Fruit fly (Drosophila melanogaster) whole organism, embryonic: ENCODE results near the gene CG14569.

Experiments used
- B-H2 ChIP-seq: fragments of 200-800 bp; sonication (Bioruptor generic); optimal IDR thresholded peaks from 2 replicates; lab custom pipeline; 2018; ENCODE audit warnings: missing biosample characterization, mild to moderate bottlenecking, missing genetic modification characterization
- BtbVII ChIP-seq: fragments of 200-800 bp; sonication (Bioruptor generic); optimal IDR thresholded peaks from 3 replicates; lab custom pipeline; 2017; ENCODE audit warnings: missing biosample characterization, mild to moderate bottlenecking, missing genetic modification characterization
- Bteb2 ChIP-seq: fragments of 200-800 bp; sonication (Bioruptor generic); optimal IDR thresholded peaks from 2 replicates; lab custom pipeline; 2016; ENCODE audit warnings: missing biosample characterization, missing genetic modification characterization
- CG10209 ChIP-seq: fragments of 200-800 bp; sonication (Bioruptor generic); optimal IDR thresholded peaks from 3 replicates; lab custom pipeline; 2017; ENCODE audit warnings: missing biosample characterization, mild to moderate bottlenecking, missing genetic modification characterization, missing genetic modification reagents
- CG10431 ChIP-seq: fragments of 200-800 bp; sonication (Bioruptor generic); optimal IDR thresholded peaks from 3 replicates; lab custom pipeline; 2018; ENCODE audit warnings: missing biosample characterization, mild to moderate bottlenecking, missing genetic modification characterization
- CG10543 ChIP-seq: fragments of 200-800 bp; sonication (Bioruptor generic); optimal IDR thresholded peaks from 3 replicates; lab custom pipeline; 2017; ENCODE audit warnings: missing biosample characterization, mild to moderate bottlenecking, missing genetic modification characterization, moderate library complexity
- CG10959 ChIP-seq: fragments of 200-800 bp; sonication (Bioruptor generic); IDR thresholded peaks from 2 replicates; pipeline ENCODE4 v1.3.6; 2022; ENCODE audit warnings: missing biosample characterization, missing genetic modification characterization
- CG11504 ChIP-seq: fragments of 200-800 bp; sonication (Bioruptor generic); optimal IDR thresholded peaks from 3 replicates; lab custom pipeline; 2019; ENCODE audit warnings: missing biosample characterization, mild to moderate bottlenecking, missing genetic modification characterization, moderate library complexity
- CG15269 ChIP-seq: fragments of 200-800 bp; sonication (Bioruptor generic); optimal IDR thresholded peaks from 2 replicates; lab custom pipeline; 2018; ENCODE audit warnings: missing biosample characterization, mild to moderate bottlenecking, missing genetic modification characterization, moderate library complexity
- CG15514 ChIP-seq: fragments of 200-800 bp; sonication (Bioruptor generic); optimal IDR thresholded peaks from 3 replicates; lab custom pipeline; 2017; ENCODE audit warnings: missing biosample characterization, missing genetic modification characterization, mild to moderate bottlenecking, moderate library complexity, missing genetic modification reagents
- CG31441 ChIP-seq: fragments of 200-800 bp; sonication (Bioruptor generic); IDR thresholded peaks from 2 replicates; pipeline ENCODE4 v1.3.6; 2022; ENCODE audit warnings: missing biosample characterization, missing genetic modification characterization
- CG32767 ChIP-seq: fragments of 200-800 bp; sonication (Bioruptor generic); IDR thresholded peaks from 2 replicates; pipeline ENCODE4 v1.3.6; 2022; ENCODE audit warnings: missing biosample characterization, missing genetic modification characterization
- CG3847 ChIP-seq: fragments of 200-800 bp; sonication (Bioruptor generic); IDR thresholded peaks from 2 replicates; pipeline ENCODE4 v1.3.6; 2022; ENCODE audit warnings: missing biosample characterization, missing genetic modification characterization
- CG7357 ChIP-seq: fragments of 200-800 bp; sonication (Bioruptor generic); IDR thresholded peaks from 3 replicates; pipeline ENCODE4 v1.3.6; 2022; ENCODE audit warnings: missing biosample characterization, missing genetic modification characterization
- CG8478 ChIP-seq: fragments of >200 bp; optimal IDR thresholded peaks from 2 replicates; lab custom pipeline; 2018
- CG8944 ChIP-seq: fragments of 200-800 bp; sonication (Bioruptor generic); optimal IDR thresholded peaks from 3 replicates; lab custom pipeline; 2016; ENCODE audit warnings: missing biosample characterization, missing genetic modification characterization
- Dip3 ChIP-seq: fragments of 200-800 bp; sonication (Bioruptor generic); optimal IDR thresholded peaks from 3 replicates; lab custom pipeline; 2016; ENCODE audit warnings: missing biosample characterization, missing genetic modification characterization
- Ets65A ChIP-seq: fragments of 200-800 bp; sonication (Bioruptor generic); peaks from one replicate; lab custom pipeline; 2016; ENCODE audit warnings: missing biosample characterization, missing genetic modification characterization
- Fer3 ChIP-seq: fragments of 200-800 bp; sonication (Bioruptor generic); optimal IDR thresholded peaks from 2 replicates; lab custom pipeline; 2018; ENCODE audit warnings: missing biosample characterization, mild to moderate bottlenecking, missing genetic modification characterization, moderate library complexity
- H15 ChIP-seq: fragments of 200-800 bp; sonication (Bioruptor generic); IDR thresholded peaks from 3 replicates; pipeline ENCODE4 v1.3.6; 2022; ENCODE audit warnings: missing biosample characterization, missing genetic modification characterization
- HHEX ChIP-seq: fragments of 200-800 bp; sonication (Bioruptor generic); optimal IDR thresholded peaks from 3 replicates; lab custom pipeline; 2017; ENCODE audit warnings: missing biosample characterization, mild to moderate bottlenecking, missing genetic modification characterization, missing genetic modification reagents
- HLHmδ ChIP-seq: fragments of 200-800 bp; sonication (Bioruptor generic); optimal IDR thresholded peaks from 2 replicates; lab custom pipeline; 2018; ENCODE audit warnings: missing biosample characterization, mild to moderate bottlenecking, missing genetic modification characterization, moderate library complexity
- Hand ChIP-seq: fragments of 200-800 bp; sonication (Bioruptor generic); optimal IDR thresholded peaks from 2 replicates; lab custom pipeline; 2017; ENCODE audit warnings: mild to moderate bottlenecking, missing biosample characterization, missing genetic modification reagents, missing genetic modification characterization
- MESR4 ChIP-seq: fragments of 200-800 bp; sonication (Bioruptor generic); optimal IDR thresholded peaks from 2 replicates; lab custom pipeline; 2018; ENCODE audit warnings: missing biosample characterization, mild to moderate bottlenecking, missing genetic modification characterization, moderate library complexity
- Mrtf ChIP-seq: fragments of 200-800 bp; sonication (Bioruptor generic); IDR thresholded peaks from 3 replicates; pipeline ENCODE4 v1.3.6; 2022; ENCODE audit warnings: missing biosample characterization, missing genetic modification characterization
- Nf-YC ChIP-seq: fragments of 200-800 bp; optimal IDR thresholded peaks from 3 replicates; lab custom pipeline; 2019; ENCODE audit warnings: missing biosample characterization, mild to moderate bottlenecking, missing genetic modification characterization, moderate library complexity
- Scr ChIP-seq: fragments of 200-800 bp; sonication (Bioruptor generic); IDR thresholded peaks from 2 replicates; pipeline ENCODE4 v1.3.6; 2022; ENCODE audit warnings: missing biosample characterization, missing genetic modification characterization; ENCODE audit not compliant: partially characterized antibody
- Sox102F ChIP-seq: fragments of 200-800 bp; sonication (Bioruptor generic); optimal IDR thresholded peaks from 2 replicates; lab custom pipeline; 2018; ENCODE audit warnings: missing biosample characterization, mild to moderate bottlenecking, missing genetic modification characterization, moderate library complexity
- al ChIP-seq: fragments of 200-800 bp; sonication (Bioruptor generic); IDR thresholded peaks from 2 replicates; pipeline ENCODE4 v1.3.6; 2022; ENCODE audit warnings: missing biosample characterization, missing genetic modification characterization
- cato ChIP-seq: fragments of 200-800 bp; sonication (Bioruptor generic); optimal IDR thresholded peaks from 2 replicates; lab custom pipeline; 2016; ENCODE audit warnings: missing biosample characterization, missing genetic modification characterization, borderline replicate concordance
- chif ChIP-seq, 2 experiments: fragments of 200-800 bp; sonication (Bioruptor generic); optimal IDR thresholded peaks; 3 replicates each; lab custom pipeline; 2016; ENCODE audit warnings: missing biosample characterization in 2 of 2, missing genetic modification characterization in 2 of 2
- ftz-f1 ChIP-seq: fragments of 200-800 bp; sonication (Bioruptor generic); optimal IDR thresholded peaks from 2 replicates; lab custom pipeline; 2016; ENCODE audit warnings: missing biosample characterization, missing genetic modification characterization
- gem ChIP-seq: fragments of 200-800 bp; sonication (Bioruptor generic); optimal IDR thresholded peaks from 2 replicates; lab custom pipeline; 2019; ENCODE audit warnings: missing biosample characterization, mild to moderate bottlenecking, missing genetic modification characterization, moderate library complexity
- gt ChIP-seq: fragments of 200-800 bp; sonication (Bioruptor generic); IDR thresholded peaks from 2 replicates; pipeline ENCODE4 v1.3.6; 2022; ENCODE audit warnings: missing biosample characterization, missing genetic modification characterization
- ind ChIP-seq: fragments of 200-800 bp; sonication (Bioruptor generic); optimal IDR thresholded peaks from 3 replicates; lab custom pipeline; 2016; ENCODE audit warnings: missing biosample characterization, missing genetic modification characterization
- nmo ChIP-seq: fragments of 200-800 bp; sonication (Bioruptor generic); optimal IDR thresholded peaks from 2 replicates; lab custom pipeline; 2018; ENCODE audit warnings: missing biosample characterization, mild to moderate bottlenecking, missing genetic modification characterization, moderate library complexity
- org-1 ChIP-seq: fragments of 200-800 bp; sonication (Bioruptor generic); optimal IDR thresholded peaks from 2 replicates; lab custom pipeline; 2017; ENCODE audit warnings: missing biosample characterization, missing genetic modification characterization
- otp ChIP-seq: fragments of 200-800 bp; sonication (Bioruptor generic); IDR thresholded peaks from 3 replicates; pipeline ENCODE4, ENCODE4 v1.3.6; 2022; ENCODE audit warnings: missing biosample characterization, missing genetic modification characterization
- psq ChIP-seq: fragments of 200-800 bp; sonication (Bioruptor generic); optimal IDR thresholded peaks from 2 replicates; lab custom pipeline; 2017; ENCODE audit warnings: missing biosample characterization, missing genetic modification characterization
- ranshi ChIP-seq: fragments of 200-800 bp; sonication (Bioruptor generic); IDR thresholded peaks from 2 replicates; pipeline ENCODE4 v1.3.6; 2022; ENCODE audit warnings: missing biosample characterization, missing genetic modification characterization
- sima ChIP-seq: fragments of 200-800 bp; sonication (Bioruptor generic); optimal IDR thresholded peaks from 2 replicates; lab custom pipeline; 2016; ENCODE audit warnings: missing biosample characterization, missing genetic modification characterization
- stc ChIP-seq: fragments of 200-800 bp; sonication (Bioruptor generic); IDR thresholded peaks from 2 replicates; pipeline ENCODE4 v1.3.6; 2022; ENCODE audit warnings: missing biosample characterization, missing genetic modification characterization
- tgo ChIP-seq: fragments of 200-800 bp; sonication (Bioruptor generic); IDR thresholded peaks from 3 replicates; pipeline ENCODE4 v1.3.6; 2022; ENCODE audit warnings: missing biosample characterization, missing genetic modification characterization
- tin ChIP-seq: fragments of 200-800 bp; sonication (Bioruptor generic); optimal IDR thresholded peaks from 3 replicates; lab custom pipeline; 2016; ENCODE audit warnings: missing biosample characterization, missing genetic modification characterization
- tio ChIP-seq: fragments of 200-800 bp; sonication (Bioruptor generic); optimal IDR thresholded peaks from 2 replicates; lab custom pipeline; 2017; ENCODE audit warnings: missing biosample characterization, missing genetic modification characterization, inconsistent platforms
- ttk ChIP-seq: fragments of 200-800 bp; sonication (Bioruptor generic); IDR thresholded peaks from 2 replicates; pipeline ENCODE4 v2.1.2; 2022; ENCODE audit warnings: missing biosample characterization, missing genetic modification characterization
- unpg ChIP-seq: fragments of 200-800 bp; sonication (Bioruptor generic); optimal IDR thresholded peaks from 3 replicates; lab custom pipeline; 2018; ENCODE audit warnings: missing biosample characterization, mild to moderate bottlenecking, missing genetic modification characterization, moderate library complexity
- wor ChIP-seq: fragments of 200-800 bp; sonication (Bioruptor generic); IDR thresholded peaks from 2 replicates; pipeline ENCODE4 v1.3.6; 2022; ENCODE audit warnings: missing biosample characterization, missing genetic modification characterization
- zen2 ChIP-seq: fragments of 200-800 bp; sonication (Bioruptor generic); IDR thresholded peaks from 3 replicates; pipeline ENCODE4 v1.3.6; 2022; ENCODE audit warnings: missing biosample characterization, missing genetic modification characterization; ENCODE audit not compliant: partially characterized antibody

Gene CG14569

DNA sequence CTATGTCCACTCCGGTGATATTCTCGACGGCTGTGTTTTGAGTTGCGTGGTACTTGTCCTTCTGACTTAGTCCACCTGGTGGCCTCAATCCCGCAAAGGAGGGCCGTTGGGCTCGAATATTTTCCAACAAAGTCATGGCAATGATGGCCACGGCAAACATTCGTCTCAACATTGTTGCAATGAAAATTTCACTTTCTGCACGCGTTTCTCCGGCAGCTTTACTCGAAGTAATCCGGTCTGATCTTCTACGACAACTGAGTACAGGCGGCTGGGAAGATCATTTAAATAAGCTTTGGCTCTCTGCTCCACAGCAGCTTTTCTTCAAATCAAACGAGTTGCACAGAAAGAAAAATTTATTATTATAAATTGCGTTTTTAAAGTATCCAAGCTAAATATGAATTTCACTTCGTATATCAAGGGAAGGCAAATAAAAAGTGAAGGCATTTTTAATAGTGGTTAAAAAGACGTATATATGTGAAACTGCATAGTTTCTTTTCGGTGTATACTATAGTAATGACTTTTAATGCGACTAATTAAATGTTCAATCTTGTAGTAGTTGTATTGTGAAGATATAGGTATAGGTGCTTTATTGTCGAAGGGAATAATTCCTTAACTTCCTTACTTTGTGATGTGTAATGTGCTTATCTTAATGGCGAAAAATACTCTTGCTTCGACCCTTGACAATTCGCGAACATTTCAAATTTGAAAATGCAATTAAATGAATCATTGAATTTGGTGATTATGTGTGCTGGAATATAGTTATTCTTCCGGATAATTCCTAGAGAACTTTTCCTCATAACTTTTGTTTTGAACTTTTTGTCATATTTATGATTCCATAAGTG, 7.0 kb upstream of the CG14569 start, which contains the start of gene CG14567 (continued):
- peak; percentile 38; the same call in 1 of the 2 replicates for TF ChIP-seq stc (GFP tag; lab: Robert Waterston, UW)
- peak; percentile 13 for TF ChIP-seq CG15269
- TF ChIP-seq wor (GFP tag; lab: Robert Waterston, UW): no peak
- no peak for TF ChIP-seq gt
- no peak for TF ChIP-seq zen2
- peak; percentile 11 for TF ChIP-seq ind (GFP tag; lab: Kevin White, UChicago)
- TF ChIP-seq nmo (GFP tag; lab: Kevin White, UChicago): peak; percentile 35
- no peak for TF ChIP-seq Nf-YC
- no peak for TF ChIP-seq CG8944 (GFP tag; lab: Kevin White, UChicago)
- TF ChIP-seq CG32767: peak; percentile 34; the same call in 1 of the 2 replicates
- 0 out of 2 replicates have a peak, but pooled peaks have one; percentile 13 for TF ChIP-seq al (GFP tag; lab: Robert Waterston, UW)
- TF ChIP-seq ttk (GFP tag; lab: Robert Waterston, UW): 0 out of 2 replicates have a peak, but pooled peaks have one; percentile 27
- TF ChIP-seq CG7357 (GFP tag; lab: Robert Waterston, UW): no peak
- TF ChIP-seq Mrtf (GFP tag; lab: Robert Waterston, UW): no peak
- TF ChIP-seq B-H2 (GFP tag; lab: Kevin White, UChicago): no peak
- no peak for TF ChIP-seq MESR4 (GFP tag; lab: Kevin White, UChicago)
- no peak for TF ChIP-seq H15
- no peak for TF ChIP-seq Hand (GFP tag; lab: Kevin White, UChicago)
- TF ChIP-seq CG10209 (GFP tag; lab: Kevin White, UChicago): no peak
- TF ChIP-seq unpg (GFP tag; lab: Kevin White, UChicago): peak; percentile 48
- no peak for TF ChIP-seq Scr (GFP tag; lab: Robert Waterston, UW)
- peak; percentile 13 for TF ChIP-seq tin (GFP tag; lab: Kevin White, UChicago)
- TF ChIP-seq CG10543 (GFP tag; lab: Kevin White, UChicago): no peak
- no peak for TF ChIP-seq otp
- peak; percentile 34 for TF ChIP-seq tio
- peak; percentile 74 for TF ChIP-seq Sox102F (GFP tag; lab: Kevin White, UChicago)
- TF ChIP-seq Dip3 (GFP tag; lab: Kevin White, UChicago): no peak
- TF ChIP-seq ranshi (GFP tag; lab: Robert Waterston, UW): peak; percentile 52; the same call in 1 of the 2 replicates
- no peak for TF ChIP-seq CG8478 (lab: Kevin White, UChicago)
- TF ChIP-seq sima (GFP tag; lab: Kevin White, UChicago): no peak
- TF ChIP-seq org-1 (GFP tag; lab: Kevin White, UChicago): no peak
- TF ChIP-seq CG10959 (GFP tag; lab: Robert Waterston, UW): no peak
- TF ChIP-seq HLHmδ (GFP tag; lab: Kevin White, UChicago): no peak
- peak; percentile 45; the same call in 2 of the 3 replicates for TF ChIP-seq tgo (GFP tag; lab: Robert Waterston, UW)
- peak; percentile 71 for TF ChIP-seq CG11504 (tag; lab: Kevin White, UChicago)
- TF ChIP-seq Bteb2 (GFP tag; lab: Kevin White, UChicago): no peak
- TF ChIP-seq CG10431 (GFP tag; lab: Kevin White, UChicago): no peak
- no peak for TF ChIP-seq cato
- TF ChIP-seq CG31441 (GFP tag; lab: Robert Waterston, UW): peak; percentile 37; the same call in 1 of the 2 replicates
- TF ChIP-seq CG15514: no peak
- no peak for TF ChIP-seq CG3847 (GFP tag; lab: Robert Waterston, UW)
- TF ChIP-seq chif (GFP tag; optimal IDR thresholded peaks at IDR 0.05; lab: Kevin White, UChicago): no peak
- TF ChIP-seq HHEX (GFP tag; lab: Kevin White, UChicago): no peak
- no peak for TF ChIP-seq BtbVII (GFP tag; lab: Kevin White, UChicago)
- TF ChIP-seq Ets65A (GFP tag; lab: Kevin White, UChicago): no peak
- peak; percentile 63 for TF ChIP-seq gem (tag; lab: Kevin White, UChicago)
- no peak for TF ChIP-seq ftz-f1 (GFP tag; lab: Kevin White, UChicago)
- no peak for TF ChIP-seq Fer3
- no peak for TF ChIP-seq psq (GFP tag; lab: Kevin White, UChicago)
